Fruit fly (Drosophila melanogaster) whole organism, embryonic: ENCODE measurements around the gene Prm.

ENCODE experiments used
- Awh ChIP-seq: fragments of 200-800 bp; sonication (Bioruptor generic); IDR thresholded peaks from 2 replicates; pipeline ENCODE4, ENCODE4 v1.3.6; 2022; ENCODE audit warnings: missing biosample characterization, missing genetic modification characterization
- B-H1 ChIP-seq: fragments of 200-800 bp; sonication (Bioruptor generic); IDR thresholded peaks from 3 replicates; pipeline ENCODE4 v1.3.6; 2022; ENCODE audit warnings: missing biosample characterization, missing genetic modification characterization
- CG11560 ChIP-seq: fragments of 200-800 bp; sonication (Bioruptor generic); IDR thresholded peaks from 3 replicates; pipeline ENCODE4 v1.3.6; 2022; ENCODE audit warnings: missing biosample characterization, missing genetic modification characterization
- CG12299 ChIP-seq: fragments of 200-800 bp; sonication (Bioruptor generic); optimal IDR thresholded peaks from 2 replicates; lab custom pipeline; 2018; ENCODE audit warnings: missing biosample characterization, mild to moderate bottlenecking, missing genetic modification characterization
- CG13296 ChIP-seq: fragments of 200-800 bp; sonication (Bioruptor generic); optimal IDR thresholded peaks from 3 replicates; lab custom pipeline; 2018; ENCODE audit warnings: missing biosample characterization, mild to moderate bottlenecking, missing genetic modification characterization
- CG13424 ChIP-seq: fragments of 200-800 bp; sonication (Bioruptor generic); optimal IDR thresholded peaks from 2 replicates; lab custom pipeline; 2019; ENCODE audit warnings: missing biosample characterization, mild to moderate bottlenecking, missing genetic modification characterization, moderate library complexity
- CG14050 ChIP-seq: fragments of 200-800 bp; sonication (Bioruptor generic); IDR thresholded peaks from 3 replicates; pipeline ENCODE4 v1.3.6; 2022; ENCODE audit warnings: missing biosample characterization, missing genetic modification characterization
- CG14710 ChIP-seq: fragments of 200-800 bp; sonication (Bioruptor generic); optimal IDR thresholded peaks from 3 replicates; lab custom pipeline; 2019; ENCODE audit warnings: missing biosample characterization, mild to moderate bottlenecking, missing genetic modification characterization, moderate library complexity
- CG14860 ChIP-seq: fragments of 200-800 bp; sonication (Bioruptor generic); IDR thresholded peaks from 3 replicates; pipeline ENCODE4 v1.3.6; 2022; ENCODE audit warnings: missing biosample characterization, missing genetic modification characterization; ENCODE audit not compliant: partially characterized antibody
- CG14965 ChIP-seq: fragments of 200-800 bp; sonication (Bioruptor generic); optimal IDR thresholded peaks from 2 replicates; lab custom pipeline; 2016; ENCODE audit warnings: missing biosample characterization, missing genetic modification characterization, borderline replicate concordance
- CG15073 ChIP-seq: fragments of 200-800 bp; sonication (Bioruptor generic); optimal IDR thresholded peaks from 2 replicates; lab custom pipeline; 2016; ENCODE audit warnings: missing biosample characterization, missing genetic modification characterization
- CG15514 ChIP-seq: fragments of 200-800 bp; sonication (Bioruptor generic); optimal IDR thresholded peaks from 3 replicates; lab custom pipeline; 2017; ENCODE audit warnings: missing biosample characterization, missing genetic modification characterization, mild to moderate bottlenecking, moderate library complexity, missing genetic modification reagents
- CG16813 ChIP-seq: fragments of 200-800 bp; sonication (Bioruptor generic); IDR thresholded peaks from 3 replicates; pipeline ENCODE4 v1.3.6; 2022; ENCODE audit warnings: missing biosample characterization, missing genetic modification characterization; ENCODE audit not compliant: partially characterized antibody
- CG17359 ChIP-seq: fragments of 200-800 bp; sonication (Bioruptor generic); optimal IDR thresholded peaks from 3 replicates; lab custom pipeline; 2018; ENCODE audit warnings: missing biosample characterization, mild to moderate bottlenecking, missing genetic modification characterization, moderate library complexity
- CG17912 ChIP-seq: fragments of 200-800 bp; sonication (Bioruptor generic); optimal IDR thresholded peaks from 2 replicates; lab custom pipeline; 2018; ENCODE audit warnings: missing biosample characterization, mild to moderate bottlenecking, missing genetic modification characterization
- CG18476 ChIP-seq: fragments of 200-800 bp; sonication (Bioruptor generic); optimal IDR thresholded peaks from 2 replicates; lab custom pipeline; 2016; ENCODE audit warnings: missing biosample characterization, mild to moderate bottlenecking, missing genetic modification characterization
- CG2712 ChIP-seq: fragments of 200-800 bp; optimal IDR thresholded peaks from 3 replicates; lab custom pipeline; 2019; ENCODE audit warnings: missing biosample characterization, mild to moderate bottlenecking, missing genetic modification characterization, moderate library complexity
- CG2889 ChIP-seq: fragments of 200-800 bp; sonication (Bioruptor generic); IDR thresholded peaks from 3 replicates; pipeline ENCODE4 v1.3.6; 2022; ENCODE audit warnings: missing biosample characterization, missing genetic modification characterization
- CG30403 ChIP-seq: fragments of 200-800 bp; sonication (Bioruptor generic); optimal IDR thresholded peaks from 3 replicates; lab custom pipeline; 2016; ENCODE audit warnings: missing biosample characterization, missing genetic modification characterization
- CG30431 ChIP-seq: fragments of 200-800 bp; sonication (Bioruptor generic); optimal IDR thresholded peaks from 2 replicates; lab custom pipeline; 2017; ENCODE audit warnings: missing biosample characterization, missing genetic modification characterization
- CG33213 ChIP-seq: fragments of 200-800 bp; sonication (Bioruptor generic); optimal IDR thresholded peaks from 3 replicates; lab custom pipeline; 2016; ENCODE audit warnings: missing biosample characterization, missing genetic modification characterization
- CG4617 ChIP-seq: fragments of 200-800 bp; sonication (Bioruptor generic); optimal IDR thresholded peaks from 3 replicates; lab custom pipeline; 2016; ENCODE audit warnings: missing biosample characterization, missing genetic modification characterization, borderline replicate concordance
- CG6813 ChIP-seq: fragments of 200-800 bp; sonication (Bioruptor generic); optimal IDR thresholded peaks from 2 replicates; lab custom pipeline; 2017; ENCODE audit warnings: missing biosample characterization, missing genetic modification characterization, mild to moderate bottlenecking, moderate library complexity, missing genetic modification reagents
- CG8089 ChIP-seq: fragments of 200-800 bp; sonication (Bioruptor generic); optimal IDR thresholded peaks from 3 replicates; lab custom pipeline; 2016; ENCODE audit warnings: missing biosample characterization, missing genetic modification characterization
- CG9932 ChIP-seq: fragments of 200-800 bp; sonication (Bioruptor generic); IDR thresholded peaks from 2 replicates; pipeline ENCODE4 v1.3.6; 2022; ENCODE audit warnings: missing biosample characterization, missing genetic modification characterization
- Dad ChIP-seq: fragments of 200-800 bp; sonication (Bioruptor generic); optimal IDR thresholded peaks from 3 replicates; lab custom pipeline; 2016; ENCODE audit warnings: missing biosample characterization, missing genetic modification characterization
- E2f1 ChIP-seq: fragments of 200-800 bp; sonication (Bioruptor generic); IDR thresholded peaks from 2 replicates; pipeline ENCODE4 v1.3.6; 2022; ENCODE audit warnings: missing biosample characterization, missing genetic modification characterization
- Elba2 ChIP-seq: fragments of 200-800 bp; sonication (Bioruptor generic); optimal IDR thresholded peaks from 3 replicates; lab custom pipeline; 2016; ENCODE audit warnings: missing biosample characterization, missing genetic modification characterization
- GATAe ChIP-seq: fragments of 200-800 bp; sonication (Bioruptor generic); conservative IDR thresholded peaks from 2 replicates; pipeline ENCODE4 v1.3.6; 2022; ENCODE audit warnings: missing biosample characterization, missing genetic modification characterization
- Gug ChIP-seq: fragments of 200-800 bp; sonication (Bioruptor generic); IDR thresholded peaks from 4 replicates; pipeline ENCODE4 v1.3.6; 2022; ENCODE audit warnings: missing biosample characterization, missing genetic modification characterization
- Nf-YC ChIP-seq: fragments of 200-800 bp; optimal IDR thresholded peaks from 3 replicates; lab custom pipeline; 2019; ENCODE audit warnings: missing biosample characterization, mild to moderate bottlenecking, missing genetic modification characterization, moderate library complexity
- Optix ChIP-seq: fragments of 200-800 bp; sonication (Bioruptor generic); IDR thresholded peaks from 3 replicates; pipeline ENCODE4 v1.3.6; 2022; ENCODE audit warnings: missing biosample characterization, missing genetic modification characterization
- Vsx1 ChIP-seq: fragments of 200-800 bp; sonication (Bioruptor generic); optimal IDR thresholded peaks from 2 replicates; lab custom pipeline; 2017; ENCODE audit warnings: missing biosample characterization, mild to moderate bottlenecking, missing genetic modification characterization, missing genetic modification reagents
- abd-A ChIP-seq: fragments of 200-800 bp; sonication (Bioruptor generic); optimal IDR thresholded peaks from 3 replicates; lab custom pipeline; 2019; ENCODE audit warnings: missing biosample characterization, mild to moderate bottlenecking, missing genetic modification characterization, moderate library complexity
- ash1 ChIP-seq: fragments of 200-800 bp; sonication (Bioruptor generic); optimal IDR thresholded peaks from 2 replicates; lab custom pipeline; 2018; ENCODE audit warnings: missing biosample characterization, mild to moderate bottlenecking, missing genetic modification characterization
- bowl ChIP-seq: fragments of 200-800 bp; sonication (Bioruptor generic); IDR thresholded peaks from 2 replicates; pipeline ENCODE4 v1.3.6; 2022; ENCODE audit warnings: missing biosample characterization, missing genetic modification characterization
- bsh ChIP-seq, 2 experiments: fragments of 200-800 bp; sonication (Bioruptor generic); optimal IDR thresholded peaks; 2 replicates each; lab custom pipeline; 2017 to 2018; ENCODE audit warnings: mild to moderate bottlenecking in 2 of 2, missing biosample characterization in 2 of 2, missing genetic modification characterization in 2 of 2, moderate library complexity in 1 of 2
- cato ChIP-seq: fragments of 200-800 bp; sonication (Bioruptor generic); optimal IDR thresholded peaks from 2 replicates; lab custom pipeline; 2016; ENCODE audit warnings: missing biosample characterization, missing genetic modification characterization, borderline replicate concordance
- exex ChIP-seq: fragments of 200-800 bp; sonication (Bioruptor generic); optimal IDR thresholded peaks from 4 replicates; lab custom pipeline; 2018; ENCODE audit warnings: missing biosample characterization, mild to moderate bottlenecking, missing genetic modification characterization, moderate library complexity
- eyg ChIP-seq: fragments of 200-800 bp; sonication (Bioruptor generic); optimal IDR thresholded peaks from 3 replicates; lab custom pipeline; 2016; ENCODE audit warnings: missing biosample characterization, missing genetic modification characterization
- jumu ChIP-seq: fragments of 200-800 bp; sonication (Bioruptor generic); optimal IDR thresholded peaks from 3 replicates; lab custom pipeline; 2016; ENCODE audit warnings: missing biosample characterization, missing genetic modification characterization
- kah ChIP-seq: fragments of 200-800 bp; sonication (Bioruptor generic); optimal IDR thresholded peaks from 2 replicates; lab custom pipeline; 2018; ENCODE audit warnings: missing biosample characterization, mild to moderate bottlenecking, missing genetic modification characterization
- knrl ChIP-seq: fragments of 200-800 bp; sonication (Bioruptor generic); IDR thresholded peaks from 3 replicates; pipeline ENCODE4 v1.3.6; 2022; ENCODE audit warnings: missing biosample characterization, missing genetic modification characterization; ENCODE audit not compliant: partially characterized antibody
- odd ChIP-seq: fragments of 200-800 bp; sonication (Bioruptor generic); optimal IDR thresholded peaks from 2 replicates; lab custom pipeline; 2017; ENCODE audit warnings: missing biosample characterization, mild to moderate bottlenecking, missing genetic modification characterization
- pita ChIP-seq: fragments of 200-800 bp; sonication (Bioruptor generic); optimal IDR thresholded peaks from 2 replicates; lab custom pipeline; 2017; ENCODE audit warnings: missing biosample characterization, mild to moderate bottlenecking, missing genetic modification characterization
- pnt ChIP-seq: fragments of 200-800 bp; sonication (Bioruptor generic); optimal IDR thresholded peaks from 3 replicates; lab custom pipeline; 2016; ENCODE audit warnings: missing biosample characterization, missing genetic modification characterization
- sima ChIP-seq: fragments of 200-800 bp; sonication (Bioruptor generic); optimal IDR thresholded peaks from 2 replicates; lab custom pipeline; 2016; ENCODE audit warnings: missing biosample characterization, missing genetic modification characterization
- sna ChIP-seq: fragments of 200-800 bp; sonication (Bioruptor generic); IDR thresholded peaks from 2 replicates; pipeline ENCODE4 v1.3.6; 2022; ENCODE audit warnings: missing biosample characterization, missing genetic modification characterization; ENCODE audit not compliant: partially characterized antibody
- sr ChIP-seq: fragments of 200-800 bp; sonication (Bioruptor generic); IDR thresholded peaks from 3 replicates; pipeline ENCODE4 v1.3.6; 2022; ENCODE audit warnings: missing biosample characterization, missing genetic modification characterization
- ssp ChIP-seq: fragments of 200-800 bp; sonication (Bioruptor generic); IDR thresholded peaks from 2 replicates; pipeline ENCODE4 v1.3.6; 2022; ENCODE audit warnings: missing biosample characterization, missing genetic modification characterization

Gene Prm

dm6 chr3L:8698493-8699166, 46.5 kb downstream of the Prm start (continued):
- 0 out of 2 replicates have a peak, but pooled peaks have one; percentile 14 for TF ChIP-seq CG9932 (GFP tag; lab: Robert Waterston, UW)
- no peak for TF ChIP-seq B-H1 (GFP tag; lab: Robert Waterston, UW)
- TF ChIP-seq Vsx1 (GFP tag; lab: Kevin White, UChicago), result peak; percentile 97
- TF ChIP-seq CG13296 (GFP tag; lab: Kevin White, UChicago), result peak; percentile 22
- TF ChIP-seq ash1 (GFP tag; lab: Kevin White, UChicago), result no peak
- TF ChIP-seq kah, result no peak
- TF ChIP-seq abd-A (tag; lab: Kevin White, UChicago), result peak; percentile 23
- TF ChIP-seq CG2712 (tag; lab: Kevin White, UChicago), result no peak
- TF ChIP-seq CG11560, result no peak
- peak; percentile 99 for TF ChIP-seq exex (tag; lab: Kevin White, UChicago)
- TF ChIP-seq Awh (GFP tag; lab: Robert Waterston, UW), result no peak
- TF ChIP-seq Nf-YC (tag; lab: Kevin White, UChicago), result peak; percentile 27
- TF ChIP-seq bowl (GFP tag; lab: Robert Waterston, UW), result no peak
- TF ChIP-seq odd, result peak; percentile 36
- peak; percentile 40 for TF ChIP-seq CG6813 (GFP tag; lab: Kevin White, UChicago)
- TF ChIP-seq CG15514 (GFP tag; lab: Kevin White, UChicago), result peak; percentile 0
- TF ChIP-seq GATAe, result peak; percentile 56

dm6 chr3L:8697862-8698261, 47.2 kb downstream of the Prm start:
- no peak for TF ChIP-seq sr (GFP tag; lab: Robert Waterston, UW)
- no peak for TF ChIP-seq Gug (GFP tag; lab: Robert Waterston, UW)
- TF ChIP-seq CG17359 (tag; lab: Kevin White, UChicago), result no peak
- TF ChIP-seq CG14710 (tag; lab: Kevin White, UChicago), result no peak
- no peak for TF ChIP-seq CG14860
- TF ChIP-seq CG2889 (GFP tag; lab: Robert Waterston, UW), result no peak
- no peak for TF ChIP-seq CG16813 (GFP tag; lab: Robert Waterston, UW)
- no peak for TF ChIP-seq CG8089 (GFP tag; lab: Kevin White, UChicago)
- TF ChIP-seq CG4617 (GFP tag; lab: Kevin White, UChicago), result no peak
- TF ChIP-seq sna (GFP tag; lab: Robert Waterston, UW), result no peak
- no peak for TF ChIP-seq E2f1 (GFP tag; lab: Robert Waterston, UW)
- TF ChIP-seq pnt (GFP tag; lab: Kevin White, UChicago), result no peak
- TF ChIP-seq CG30431 (GFP tag; lab: Kevin White, UChicago), result no peak
- no peak for TF ChIP-seq bsh (GFP tag; optimal IDR thresholded peaks at IDR 0.05; lab: Kevin White, UChicago)
- TF ChIP-seq CG14965 (GFP tag; lab: Kevin White, UChicago), result no peak
- no peak for TF ChIP-seq cato (GFP tag; lab: Kevin White, UChicago)
- TF ChIP-seq Optix (GFP tag; lab: Robert Waterston, UW), result no peak
- no peak for TF ChIP-seq CG12299 (tag; lab: Kevin White, UChicago)
- TF ChIP-seq Dad (GFP tag; lab: Kevin White, UChicago), result no peak
- TF ChIP-seq CG13424 (tag; lab: Kevin White, UChicago), result no peak
- TF ChIP-seq knrl (GFP tag; lab: Robert Waterston, UW), result no peak
- TF ChIP-seq CG14050 (GFP tag; lab: Robert Waterston, UW), result no peak
- no peak for TF ChIP-seq eyg (GFP tag; lab: Kevin White, UChicago)
- TF ChIP-seq jumu (GFP tag; lab: Kevin White, UChicago), result no peak
- no peak for TF ChIP-seq ssp (GFP tag; lab: Robert Waterston, UW)
- TF ChIP-seq CG33213 (GFP tag; lab: Kevin White, UChicago), result no peak
- no peak for TF ChIP-seq CG18476 (GFP tag; lab: Kevin White, UChicago)
- TF ChIP-seq pita, result no peak
- TF ChIP-seq CG30403 (GFP tag; lab: Kevin White, UChicago), result no peak
- no peak for TF ChIP-seq Elba2 (GFP tag; lab: Kevin White, UChicago)
- no peak for TF ChIP-seq CG15073 (GFP tag; lab: Kevin White, UChicago)
- no peak for TF ChIP-seq sima (GFP tag; lab: Kevin White, UChicago)
- TF ChIP-seq CG17912 (GFP tag; lab: Kevin White, UChicago), result no peak
